Fruit fly (Drosophila melanogaster) whole organism, embryonic: Measurements from ENCODE around the gene Vdup1.
A peak's percentile ranks its signal among the peaks of the same experiment; 100 is the strongest.

Experiments used
- Blimp-1 ChIP-seq: fragments of 200-800 bp; sonication (Bioruptor generic); optimal IDR thresholded peaks from 3 replicates; lab custom pipeline; 2018; ENCODE audit warnings: missing biosample characterization, missing genetic modification characterization, mild to moderate bottlenecking, moderate library complexity, missing genetic modification reagents
- BtbVII ChIP-seq: fragments of 200-800 bp; sonication (Bioruptor generic); optimal IDR thresholded peaks from 3 replicates; lab custom pipeline; 2017; ENCODE audit warnings: missing biosample characterization, mild to moderate bottlenecking, missing genetic modification characterization
- C15 ChIP-seq: fragments of 200-800 bp; sonication (Bioruptor generic); IDR thresholded peaks from 3 replicates; pipeline ENCODE4 v1.3.6; 2022; ENCODE audit warnings: missing biosample characterization, missing genetic modification characterization
- CG12942 ChIP-seq: fragments of 200-800 bp; sonication (Bioruptor generic); optimal IDR thresholded peaks from 3 replicates; lab custom pipeline; 2016; ENCODE audit warnings: missing biosample characterization, missing genetic modification characterization
- CG13424 ChIP-seq: fragments of 200-800 bp; sonication (Bioruptor generic); optimal IDR thresholded peaks from 2 replicates; lab custom pipeline; 2019; ENCODE audit warnings: missing biosample characterization, mild to moderate bottlenecking, missing genetic modification characterization, moderate library complexity
- CG13775 ChIP-seq: fragments of 200-800 bp; sonication (Bioruptor generic); optimal IDR thresholded peaks from 3 replicates; lab custom pipeline; 2017; ENCODE audit warnings: missing biosample characterization, mild to moderate bottlenecking, missing genetic modification characterization
- CG14667 ChIP-seq: fragments of 200-800 bp; sonication (Bioruptor generic); IDR thresholded peaks from 2 replicates; pipeline ENCODE4 v1.3.6; 2022; ENCODE audit warnings: missing biosample characterization, missing genetic modification characterization
- CG14965 ChIP-seq: fragments of 200-800 bp; sonication (Bioruptor generic); optimal IDR thresholded peaks from 2 replicates; lab custom pipeline; 2016; ENCODE audit warnings: missing biosample characterization, missing genetic modification characterization, borderline replicate concordance
- CG16815 ChIP-seq: fragments of 200-800 bp; sonication (Bioruptor generic); optimal IDR thresholded peaks from 3 replicates; lab custom pipeline; 2017; ENCODE audit warnings: missing biosample characterization, mild to moderate bottlenecking, missing genetic modification characterization
- CG18476 ChIP-seq: fragments of 200-800 bp; sonication (Bioruptor generic); optimal IDR thresholded peaks from 2 replicates; lab custom pipeline; 2016; ENCODE audit warnings: missing biosample characterization, mild to moderate bottlenecking, missing genetic modification characterization
- CG18764 ChIP-seq: fragments of 200-800 bp; sonication (Bioruptor generic); optimal IDR thresholded peaks from 3 replicates; lab custom pipeline; 2016; ENCODE audit warnings: missing biosample characterization, missing genetic modification characterization
- CG3838 ChIP-seq: fragments of 200-800 bp; sonication (Bioruptor generic); optimal IDR thresholded peaks from 3 replicates; lab custom pipeline; 2016; ENCODE audit warnings: missing biosample characterization, missing genetic modification characterization
- CG4282 ChIP-seq: fragments of 200-800 bp; sonication (Bioruptor generic); optimal IDR thresholded peaks from 2 replicates; lab custom pipeline; 2016; ENCODE audit warnings: missing biosample characterization, missing genetic modification characterization
- CG4360 ChIP-seq: fragments of 200-800 bp; sonication (Bioruptor generic); IDR thresholded peaks from 2 replicates; pipeline ENCODE4 v1.3.6; 2022; ENCODE audit warnings: missing biosample characterization, missing genetic modification characterization
- CG5180 ChIP-seq: fragments of 200-800 bp; sonication (Bioruptor generic); optimal IDR thresholded peaks from 3 replicates; lab custom pipeline; 2017; ENCODE audit warnings: missing biosample characterization, missing genetic modification characterization, mild to moderate bottlenecking, moderate library complexity, missing genetic modification reagents
- CG6254 ChIP-seq: fragments of 200-800 bp; sonication (Bioruptor generic); optimal IDR thresholded peaks from 3 replicates; lab custom pipeline; 2017; ENCODE audit warnings: mild to moderate bottlenecking, missing biosample characterization, missing genetic modification reagents, missing genetic modification characterization
- CG9876 ChIP-seq: fragments of 200-800 bp; sonication (Bioruptor generic); optimal IDR thresholded peaks from 2 replicates; lab custom pipeline; 2016; ENCODE audit warnings: missing biosample characterization, missing genetic modification characterization
- CTCF ChIP-seq: fragments of 200-800 bp; sonication (Bioruptor generic); optimal IDR thresholded peaks from 2 replicates; lab custom pipeline; 2017; ENCODE audit warnings: missing biosample characterization, mild to moderate bottlenecking, missing genetic modification characterization, moderate library complexity
- Camta ChIP-seq: fragments of 200-800 bp; sonication (Bioruptor generic); optimal IDR thresholded peaks from 2 replicates; lab custom pipeline; 2016; ENCODE audit warnings: missing biosample characterization, missing genetic modification characterization
- Ets65A ChIP-seq: fragments of 200-800 bp; sonication (Bioruptor generic); peaks from one replicate; lab custom pipeline; 2016; ENCODE audit warnings: missing biosample characterization, missing genetic modification characterization
- Kr ChIP-seq: fragments of 200-800 bp; sonication (Bioruptor generic); optimal IDR thresholded peaks from 2 replicates; lab custom pipeline; 2017; ENCODE audit warnings: missing biosample characterization, mild to moderate bottlenecking, missing genetic modification characterization
- Lim3 ChIP-seq: fragments of 200-800 bp; sonication (Bioruptor generic); IDR thresholded peaks from 2 replicates; pipeline ENCODE4 v1.3.6; 2022; ENCODE audit warnings: missing biosample characterization, missing genetic modification characterization
- MBD-R2 ChIP-seq: fragments of 200-800 bp; sonication (Bioruptor generic); IDR thresholded peaks from 2 replicates; pipeline ENCODE4 v1.3.6; 2022; ENCODE audit warnings: missing biosample characterization, missing genetic modification characterization
- Stat92E ChIP-seq, 3 experiments: fragments of >200 bp in 2 of 3; fragments of 200-800 bp in 1 of 3; sonication (Bioruptor generic) in 1 of 3; optimal IDR thresholded peaks; 2 replicates each; lab custom pipeline; 2017 to 2019; ENCODE audit warnings: missing biosample characterization in 3 of 3, missing genetic modification characterization in 3 of 3, mild to moderate bottlenecking in 1 of 3, moderate library complexity in 1 of 3
- amos ChIP-seq: fragments of 200-800 bp; sonication (Bioruptor generic); IDR thresholded peaks from 2 replicates; pipeline ENCODE4 v1.3.6; 2022; ENCODE audit warnings: missing biosample characterization, missing genetic modification characterization; ENCODE audit not compliant: partially characterized antibody
- ap ChIP-seq: fragments of 200-800 bp; sonication (Bioruptor generic); IDR thresholded peaks from 2 replicates; pipeline ENCODE4 v1.3.6; 2022; ENCODE audit warnings: missing biosample characterization, missing genetic modification characterization
- ash1 ChIP-seq: fragments of 200-800 bp; sonication (Bioruptor generic); optimal IDR thresholded peaks from 2 replicates; lab custom pipeline; 2018; ENCODE audit warnings: missing biosample characterization, mild to moderate bottlenecking, missing genetic modification characterization
- cas ChIP-seq: fragments of 200-800 bp; sonication (Bioruptor generic); IDR thresholded peaks from 2 replicates; pipeline ENCODE4 v1.3.6; 2022; ENCODE audit warnings: missing biosample characterization, missing genetic modification characterization
- ci ChIP-seq: fragments of 200-800 bp; sonication (Bioruptor generic); IDR thresholded peaks from 3 replicates; pipeline ENCODE4 v1.3.6; 2022; ENCODE audit warnings: missing biosample characterization, missing genetic modification characterization
- dmrt99B ChIP-seq: fragments of 200-800 bp; sonication (Bioruptor generic); optimal IDR thresholded peaks from 2 replicates; lab custom pipeline; 2018; ENCODE audit warnings: missing biosample characterization, mild to moderate bottlenecking, missing genetic modification characterization, moderate library complexity
- eve ChIP-seq, 2 experiments: fragments of >200 bp; optimal IDR thresholded peaks; 2 replicates each; lab custom pipeline; 2017; ENCODE audit warnings: missing biosample characterization in 2 of 2, missing genetic modification characterization in 2 of 2
- gsb ChIP-seq: fragments of 200-800 bp; sonication (Bioruptor generic); IDR thresholded peaks from 2 replicates; pipeline ENCODE4 v1.3.6; 2022; ENCODE audit warnings: missing biosample characterization, missing genetic modification characterization
- hbn ChIP-seq: fragments of 200-800 bp; sonication (Bioruptor generic); IDR thresholded peaks from 2 replicates; pipeline ENCODE4 v1.3.6; 2022; ENCODE audit warnings: missing biosample characterization, missing genetic modification characterization; ENCODE audit not compliant: partially characterized antibody
- maf-S ChIP-seq: fragments of 200-800 bp; sonication (Bioruptor generic); optimal IDR thresholded peaks from 2 replicates; lab custom pipeline; 2016; ENCODE audit warnings: missing biosample characterization, missing genetic modification characterization
- phol ChIP-seq: fragments of 200-800 bp; sonication (Bioruptor generic); optimal IDR thresholded peaks from 3 replicates; lab custom pipeline; 2018; ENCODE audit warnings: missing biosample characterization, mild to moderate bottlenecking, missing genetic modification characterization, moderate library complexity
- pnt ChIP-seq: fragments of 200-800 bp; sonication (Bioruptor generic); optimal IDR thresholded peaks from 3 replicates; lab custom pipeline; 2016; ENCODE audit warnings: missing biosample characterization, missing genetic modification characterization
- toy ChIP-seq: fragments of 200-800 bp; sonication (Bioruptor generic); IDR thresholded peaks from 2 replicates; pipeline ENCODE4 v1.3.6; 2022; ENCODE audit warnings: missing biosample characterization, missing genetic modification characterization
- twi ChIP-seq: fragments of 200-800 bp; optimal IDR thresholded peaks from 2 replicates; lab custom pipeline; 2019; ENCODE audit warnings: missing biosample characterization, mild to moderate bottlenecking, missing genetic modification characterization, moderate library complexity
- unpg ChIP-seq: fragments of 200-800 bp; sonication (Bioruptor generic); optimal IDR thresholded peaks from 3 replicates; lab custom pipeline; 2018; ENCODE audit warnings: missing biosample characterization, mild to moderate bottlenecking, missing genetic modification characterization, moderate library complexity

Vdup1 gene

dm6 chr3L:131151-131997 lies 47.4 kb downstream of the Vdup1 start (continued):
- no peak for TF ChIP-seq CG14965 (GFP tag; lab: Kevin White, UChicago)
- TF ChIP-seq CG4282 (GFP tag; lab: Kevin White, UChicago): no peak
- no peak for TF ChIP-seq CG13775 (GFP tag; lab: Kevin White, UChicago)
- TF ChIP-seq CTCF (GFP tag; lab: Kevin White, UChicago): no peak
- no peak for TF ChIP-seq CG18476 (GFP tag; lab: Kevin White, UChicago)
- TF ChIP-seq CG6254 (GFP tag; lab: Kevin White, UChicago): peak; percentile 67
- TF ChIP-seq CG16815 (GFP tag; lab: Kevin White, UChicago): no peak
- no peak for TF ChIP-seq C15 (GFP tag; lab: Robert Waterston, UW)
- TF ChIP-seq ap (GFP tag; lab: Robert Waterston, UW): no peak
- peak; percentile 13 for TF ChIP-seq twi (tag; lab: Kevin White, UChicago)
- TF ChIP-seq cas (GFP tag; lab: Robert Waterston, UW): 0 out of 2 replicates have a peak, but pooled peaks have one; percentile 18
- peak; percentile 94 for TF ChIP-seq CG5180 (GFP tag; lab: Kevin White, UChicago)
- TF ChIP-seq Kr (GFP tag; lab: Kevin White, UChicago): peak; percentile 37
- peak; percentile 59 for TF ChIP-seq ash1 (GFP tag; lab: Kevin White, UChicago)
- peak; percentile 19; the same call in 1 of the 2 replicates for TF ChIP-seq MBD-R2 (GFP tag; lab: Robert Waterston, UW)
- no peak for TF ChIP-seq CG14667 (GFP tag; lab: Robert Waterston, UW)
- TF ChIP-seq Camta (GFP tag; lab: Kevin White, UChicago): no peak
- TF ChIP-seq hbn (GFP tag; lab: Robert Waterston, UW): peak; percentile 46; the same call in 1 of the 2 replicates
- TF ChIP-seq maf-S (GFP tag; lab: Kevin White, UChicago): no peak
- TF ChIP-seq Lim3 (GFP tag; lab: Robert Waterston, UW): no peak
- TF ChIP-seq CG18764 (GFP tag; lab: Kevin White, UChicago): peak; percentile 7
- 0 out of 2 replicates have a peak, but pooled peaks have one; percentile 14 for TF ChIP-seq gsb
- no peak for TF ChIP-seq CG12942 (GFP tag; lab: Kevin White, UChicago)
- TF ChIP-seq CG3838 (GFP tag; lab: Kevin White, UChicago): peak; percentile 81
- no peak for TF ChIP-seq phol (tag; lab: Kevin White, UChicago)
- no peak for TF ChIP-seq pnt (GFP tag; lab: Kevin White, UChicago)
- peak; percentile 38 for TF ChIP-seq dmrt99B (tag; lab: Kevin White, UChicago)
- TF ChIP-seq, all 482 proteins: peak for 206

- TF ChIP-seq BtbVII (GFP tag; lab: Kevin White, UChicago) (no peak), Ets65A (GFP tag; lab: Kevin White, UChicago) (peak; percentile 29), amos (GFP tag; lab: Robert Waterston, UW) (no peak), Blimp-1 (GFP tag; lab: Kevin White, UChicago) (peak; percentile 42), unpg (no peak), toy (GFP tag; lab: Robert Waterston, UW) (no peak), CG4360 (peak; percentile 88), CG13424 (tag; lab: Kevin White, UChicago) (no peak), CG9876 (GFP tag; lab: Kevin White, UChicago) (no peak), eve (GFP tag; optimal IDR thresholded peaks at IDR 0.05; lab: Kevin White, UChicago) (peak in 1 of 2 experiments; percentile 83), ci (GFP tag; lab: Robert Waterston, UW) (0 out of 3 replicates have a peak, but pooled peaks have one; percentile 17), Stat92E (GFP tag; optimal IDR thresholded peaks at IDR 0.05; lab: Kevin White, UChicago) (peak in 1 of 3 experiments; percentile 36)
These were observed 48.0 kb downstream of the Vdup1 start for dm6 chr3L:130798-131150.
